Fruit fly (Drosophila melanogaster) whole organism, embryonic: ENCODE measurements around the gene mRpL28.

Source experiments
- BEAF-32 ChIP-seq: fragments of 200-800 bp; sonication (Bioruptor generic); optimal IDR thresholded peaks from 3 replicates; lab custom pipeline; 2017; ENCODE audit warnings: missing biosample characterization, missing genetic modification characterization, mild to moderate bottlenecking, moderate library complexity, missing genetic modification reagents
- C15 ChIP-seq: fragments of 200-800 bp; sonication (Bioruptor generic); IDR thresholded peaks from 3 replicates; pipeline ENCODE4 v1.3.6; 2022; ENCODE audit warnings: missing biosample characterization, missing genetic modification characterization
- CG13894 ChIP-seq: fragments of 200-800 bp; sonication (Bioruptor generic); optimal IDR thresholded peaks from 3 replicates; lab custom pipeline; 2018; ENCODE audit warnings: missing biosample characterization, mild to moderate bottlenecking, missing genetic modification characterization, moderate library complexity
- CG6813 ChIP-seq: fragments of 200-800 bp; sonication (Bioruptor generic); optimal IDR thresholded peaks from 2 replicates; lab custom pipeline; 2017; ENCODE audit warnings: missing biosample characterization, missing genetic modification characterization, mild to moderate bottlenecking, moderate library complexity, missing genetic modification reagents
- Sox100B ChIP-seq: fragments of 200-800 bp; sonication (Bioruptor generic); optimal IDR thresholded peaks from 3 replicates; lab custom pipeline; 2018; ENCODE audit warnings: missing biosample characterization, mild to moderate bottlenecking, missing genetic modification characterization
- ato ChIP-seq: fragments of 200-800 bp; sonication (Bioruptor generic); IDR thresholded peaks from 2 replicates; pipeline ENCODE4 v1.3.6; 2022; ENCODE audit warnings: missing biosample characterization, missing genetic modification characterization; ENCODE audit not compliant: partially characterized antibody

DNA sequence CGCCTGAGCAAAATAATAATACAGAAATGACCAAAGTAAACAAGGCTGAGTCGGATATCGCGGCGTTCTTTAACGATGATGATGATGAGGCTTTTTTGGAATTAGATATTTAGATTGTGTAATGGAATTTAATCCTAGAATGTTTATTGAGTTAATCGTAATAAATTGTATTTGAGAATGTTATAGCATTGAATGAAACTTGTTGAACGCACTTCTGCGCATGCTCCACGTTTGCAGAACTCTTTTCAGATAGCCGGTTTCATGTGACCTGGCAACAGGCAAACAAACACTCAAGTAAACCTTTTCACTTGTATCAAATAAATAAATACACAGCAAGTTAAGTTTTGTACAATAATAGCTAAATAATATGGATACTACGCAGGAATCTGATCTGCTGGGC, 15.7 kb upstream of the mRpL28 start, which contains the start of gene CG34124:
- TF ChIP-seq CG13894 (tag; lab: Kevin White, UChicago) (no peak), C15 (GFP tag; lab: Robert Waterston, UW) (no peak), BEAF-32 (GFP tag; lab: Kevin White, UChicago) (no peak), ato (GFP tag; lab: Robert Waterston, UW) (no peak), Sox100B (GFP tag; lab: Kevin White, UChicago) (no peak), CG6813 (GFP tag; lab: Kevin White, UChicago) (no peak)
